In the genomic region with DNA sequence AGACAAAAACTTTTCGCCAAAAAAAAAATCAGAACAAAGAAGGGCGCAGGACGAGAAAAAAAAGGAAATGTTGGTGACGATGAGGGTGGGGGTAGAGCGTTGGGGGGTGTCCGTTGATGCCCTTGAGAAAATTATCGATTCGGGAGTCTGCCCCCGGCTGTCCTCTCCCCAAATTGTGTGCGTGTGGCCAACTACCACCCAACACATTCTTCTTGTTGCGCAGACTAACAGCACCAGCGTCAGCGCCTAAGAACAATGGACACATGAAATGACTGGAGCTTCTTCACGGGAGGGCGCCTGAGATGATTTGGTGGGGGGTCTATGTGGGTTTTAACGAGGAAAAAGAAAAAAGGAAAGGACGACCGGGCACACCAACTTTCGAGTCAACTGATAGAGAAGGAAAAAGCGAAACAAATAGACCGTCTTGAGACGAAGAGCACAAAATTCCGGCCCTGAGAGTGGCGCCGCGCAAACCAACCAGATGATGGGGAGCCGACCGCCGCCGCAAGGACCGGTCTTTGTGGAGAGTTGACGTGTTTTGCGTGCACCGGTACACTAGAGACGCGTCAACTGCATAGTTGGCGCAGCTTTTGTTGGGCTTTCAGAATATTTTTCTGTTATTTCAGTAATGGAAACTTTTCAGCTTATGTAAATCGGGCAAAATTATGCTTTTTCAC, we compare ENCODE assay signal across 5 worm cellular contexts.
TF ChIP-seq lines count a peak whose summit lies in the region.

C25D7.9 (plus strand) TSS at position 68 of the 677 bp plus-strand sequence.

TF ChIP-seq in whole organism, L1 larva, 84 proteins besides CTCF, POLR2A, EP300 and RAD21 (continues in another document):
- peak; percentile 35 for TF ChIP-seq fkh-8 (tag; optimal IDR thresholded peaks at IDR 0.05; lab: Kevin White, UChicago)
- TF ChIP-seq grh-1 (GFP tag; IDR thresholded peaks at IDR 0.05; lab: Robert Waterston, UW) = peak; percentile 51
- TF ChIP-seq dpl-1 (GFP tag; optimal IDR thresholded peaks at IDR 0.05; lab: Kevin White, UChicago) = peak; percentile 17 to 52 (median 45)
- no peak for TF ChIP-seq elt-2 (tag; optimal IDR thresholded peaks at IDR 0.05; lab: Kevin White, UChicago)
- peak; percentile 24; the same call in 1 of the 2 replicates for TF ChIP-seq nhr-19 (GFP tag; conservative IDR thresholded peaks at IDR 0.05; lab: Robert Waterston, UW)
- TF ChIP-seq nhr-85 (tag; lab: Kevin White, UChicago) = peak; percentile 70
- peak; percentile 28 for TF ChIP-seq xbp-1 (tag; optimal IDR thresholded peaks at IDR 0.05; lab: Kevin White, UChicago)
- peak; percentile 47 to 53 for TF ChIP-seq lin-35 (GFP tag; optimal IDR thresholded peaks at IDR 0.05; lab: Kevin White, UChicago)
- no peak for TF ChIP-seq hpl-2 (GFP tag; optimal IDR thresholded peaks at IDR 0.05; lab: Kevin White, UChicago)
- peak; percentile 4 for TF ChIP-seq unc-86 (tag; optimal IDR thresholded peaks at IDR 0.05; lab: Kevin White, UChicago)
- TF ChIP-seq snu-23 (GFP tag; optimal IDR thresholded peaks at IDR 0.05; lab: Kevin White, UChicago) = peak; percentile 46
- peak; percentile 18 for TF ChIP-seq mep-1 (tag; optimal IDR thresholded peaks at IDR 0.05; lab: Kevin White, UChicago)
- peak; percentile 31 for TF ChIP-seq nhr-20 (tag; optimal IDR thresholded peaks at IDR 0.05; lab: Kevin White, UChicago)
- TF ChIP-seq lin-14 (GFP tag; optimal IDR thresholded peaks at IDR 0.05; lab: Kevin White, UChicago) = peak; percentile 55
- peak; percentile 17 for TF ChIP-seq skn-1 (tag; optimal IDR thresholded peaks at IDR 0.05; lab: Kevin White, UChicago)
- TF ChIP-seq swsn-7 (tag; optimal IDR thresholded peaks at IDR 0.05; lab: Kevin White, UChicago) = peak; percentile 19

TF ChIP-seq in whole organism, L3 larva, 47 proteins besides CTCF, POLR2A, EP300 and RAD21 (continues in another document):
- TF ChIP-seq elt-2 (tag; optimal IDR thresholded peaks at IDR 0.05; lab: Kevin White, UChicago) (no peak), unc-62 (GFP tag; optimal IDR thresholded peaks at IDR 0.05; lab: Kevin White, UChicago) (no peak), pqm-1 (tag; optimal IDR thresholded peaks at IDR 0.05; lab: Kevin White, UChicago) (no peak), nhr-25 (tag; optimal IDR thresholded peaks at IDR 0.05; lab: Kevin White, UChicago) (peak; percentile 6), lin-15B (tag; optimal IDR thresholded peaks at IDR 0.05; lab: Kevin White, UChicago) (peak; percentile 45), pha-4 (tag; optimal IDR thresholded peaks at IDR 0.05; lab: Kevin White, UChicago) (peak; percentile 28), ztf-11 (tag; optimal IDR thresholded peaks at IDR 0.05; lab: Kevin White, UChicago) (no peak), nhr-11 (tag; optimal IDR thresholded peaks at IDR 0.05; lab: Kevin White, UChicago) (no peak), lin-39 (tag; optimal IDR thresholded peaks at IDR 0.05; lab: Kevin White, UChicago) (peak; percentile 20), ceh-16 (tag; optimal IDR thresholded peaks at IDR 0.05; lab: Kevin White, UChicago) (no peak), egl-27 (tag; optimal IDR thresholded peaks at IDR 0.05; lab: Kevin White, UChicago) (no peak), hmg-11 (tag; optimal IDR thresholded peaks at IDR 0.05; lab: Kevin White, UChicago) (peak; percentile 39), zag-1 (tag; optimal IDR thresholded peaks at IDR 0.05; lab: Kevin White, UChicago) (no peak), elt-1 (tag; optimal IDR thresholded peaks at IDR 0.05; lab: Kevin White, UChicago) (no peak), lsy-12 (tag; optimal IDR thresholded peaks at IDR 0.05; lab: Kevin White, UChicago) (no peak), ceh-28 (tag; optimal IDR thresholded peaks at IDR 0.05; lab: Kevin White, UChicago) (no peak), ceh-82 (tag; optimal IDR thresholded peaks at IDR 0.05; lab: Kevin White, UChicago) (no peak), nhr-76 (tag; optimal IDR thresholded peaks at IDR 0.05; lab: Kevin White, UChicago) (no peak)

TF ChIP-seq in whole organism, early embryonic, 17 proteins besides CTCF, POLR2A, EP300 and RAD21:
- TF ChIP-seq hmg-4 (GFP tag; optimal IDR thresholded peaks at IDR 0.05; lab: Kevin White, UChicago) (peak; percentile 75), tra-4 (tag; optimal IDR thresholded peaks at IDR 0.05; lab: Kevin White, UChicago) (no peak), ceh-13 (GFP tag; optimal IDR thresholded peaks at IDR 0.05; lab: Kevin White, UChicago) (no peak), F13C5.2 (tag; optimal IDR thresholded peaks at IDR 0.05; lab: Kevin White, UChicago) (peak; percentile 75), aly-1 (tag; optimal IDR thresholded peaks at IDR 0.05; lab: Kevin White, UChicago) (no peak)

TF ChIP-seq in whole organism, midembryonic, 9 proteins besides CTCF, POLR2A, EP300 and RAD21:
- TF ChIP-seq cog-1 (tag; optimal IDR thresholded peaks at IDR 0.05; lab: Kevin White, UChicago) (no peak), T22C8.4 (GFP tag; IDR thresholded peaks at IDR 0.05; lab: Robert Waterston, UW) (peak; percentile 82), tab-1 (GFP tag; IDR thresholded peaks at IDR 0.05; lab: Robert Waterston, UW) (no peak), ztf-23 (GFP tag; IDR thresholded peaks at IDR 0.05; lab: Robert Waterston, UW) (no peak)
TF ChIP-seq in whole organism, midembryonic: peak in this region for 1.

TF ChIP-seq in whole organism, young adult, 124 proteins besides CTCF, POLR2A, EP300 and RAD21:
- TF ChIP-seq nhr-27 (tag; optimal IDR thresholded peaks at IDR 0.05; lab: Kevin White, UChicago) = no peak
- TF ChIP-seq nfya-1 (tag; optimal IDR thresholded peaks at IDR 0.05; lab: Kevin White, UChicago; ENCODE audit: borderline replicate concordance, insufficient read depth) = no peak
- peak; percentile 42; the same call in 1 of the 2 replicates for TF ChIP-seq mcd-1 (GFP tag; IDR thresholded peaks at IDR 0.05; lab: Robert Waterston, UW)
- TF ChIP-seq F49E8.2 (tag; optimal IDR thresholded peaks at IDR 0.05; lab: Kevin White, UChicago; ENCODE audit: insufficient read depth) = no peak
- TF ChIP-seq ztf-18 (tag; optimal IDR thresholded peaks at IDR 0.05; lab: Kevin White, UChicago) = peak; percentile 84
- peak; percentile 89 for TF ChIP-seq zfh-2 (GFP tag; conservative IDR thresholded peaks at IDR 0.05; lab: Robert Waterston, UW)
- TF ChIP-seq athp-1 (tag; optimal IDR thresholded peaks at IDR 0.05; lab: Kevin White, UChicago) = no peak
- TF ChIP-seq mel-28 (tag; optimal IDR thresholded peaks at IDR 0.05; lab: Kevin White, UChicago; ENCODE audit: borderline replicate concordance) = no peak
- no peak for TF ChIP-seq ceh-27 (GFP tag; optimal IDR thresholded peaks at IDR 0.05; lab: Kevin White, UChicago)
- TF ChIP-seq dox-1 (GFP tag; IDR thresholded peaks at IDR 0.05; lab: Robert Waterston, UW) = peak; percentile 62
- no peak for TF ChIP-seq F57C9.4 (tag; optimal IDR thresholded peaks at IDR 0.05; lab: Kevin White, UChicago)
- TF ChIP-seq egrh-3 (GFP tag; IDR thresholded peaks at IDR 0.05; lab: Robert Waterston, UW) = 0 out of 2 replicates have a peak, but pooled peaks have one; percentile 11
- no peak for TF ChIP-seq nfyb-1 (GFP tag; IDR thresholded peaks at IDR 0.05; lab: Robert Waterston, UW)
- TF ChIP-seq die-1 (tag; optimal IDR thresholded peaks at IDR 0.05; lab: Kevin White, UChicago) = no peak
- no peak for TF ChIP-seq snpc-1.1 (tag; optimal IDR thresholded peaks at IDR 0.05; lab: Kevin White, UChicago; ENCODE audit: insufficient read depth)
- no peak for TF ChIP-seq rpc-1 (optimal IDR thresholded peaks at IDR 0.05; lab: Kevin White, UChicago)
- TF ChIP-seq rpc-1 (tag; optimal IDR thresholded peaks at IDR 0.05; lab: Kevin White, UChicago) = no peak
- TF ChIP-seq cebp-1 (GFP tag; IDR thresholded peaks at IDR 0.05; lab: Robert Waterston, UW) = no peak
- peak; percentile 22 for TF ChIP-seq cebp-1 (tag; optimal IDR thresholded peaks at IDR 0.05; lab: Kevin White, UChicago)
- TF ChIP-seq nhr-179 (tag; optimal IDR thresholded peaks at IDR 0.05; lab: Kevin White, UChicago) = no peak

Comparison
In these comparisons a context has a peak if more than half of its experiments do, and no peak if none do; other contexts are left out.
1. Of the 8 proteins assayed by ChIP-seq in both whole organism, young adult and whole organism, L1 larva: peak only in whole organism, young adult: none; only in whole organism, L1 larva: dpl-1, efl-1 and lin-35; in both: none; in neither: 5.